Worm (Caenorhabditis elegans) whole organism, midembryonic: ENCODE data around the gene C26E6.1.
"Not testable (repeated sequence)": the region's sequence is repeated elsewhere in the genome, so short reads cannot be mapped to it uniquely, and the experiment has no call there.

Experiments used
- T22C8.4 ChIP-seq: fragments of 200-800 bp; sonication (Bioruptor generic); IDR thresholded peaks from 2 replicates; pipeline ENCODE4 v1.3.6; 2022; ENCODE audit warnings: missing genetic modification characterization, missing compliant biosample characterization
- cog-1 ChIP-seq: sonication (generic microtip); optimal IDR thresholded peaks from 2 replicates; lab custom pipeline; 2016; ENCODE audit warnings: missing genetic modification characterization, missing compliant biosample characterization
- flt-1 ChIP-seq: fragments of 200-800 bp; sonication (Bioruptor generic); IDR thresholded peaks from 2 replicates; pipeline ENCODE4 v1.3.6; 2022; ENCODE audit warnings: missing genetic modification characterization, missing compliant biosample characterization
- klf-2 ChIP-seq: fragments of 200-800 bp; sonication (Bioruptor generic); conservative IDR thresholded peaks from 2 replicates; pipeline ENCODE4 v1.3.6; 2022; ENCODE audit warnings: missing genetic modification reagents, missing genetic modification characterization, missing compliant biosample characterization
- med-1 ChIP-seq: sonication (generic microtip); optimal IDR thresholded peaks from 2 replicates; lab custom pipeline; 2017; ENCODE audit warnings: missing genetic modification characterization, mild to moderate bottlenecking, missing compliant biosample characterization, antibody characterized with exemption, missing genetic modification reagents; ENCODE audit not compliant: insufficient read depth
- ref-1 ChIP-seq: fragments of 200-800 bp; sonication (Bioruptor generic); conservative IDR thresholded peaks from 2 replicates; pipeline ENCODE4 v1.3.6; 2022; ENCODE audit warnings: missing genetic modification reagents, missing genetic modification characterization, missing compliant biosample characterization
- tab-1 ChIP-seq: fragments of 200-800 bp; sonication (Bioruptor generic); IDR thresholded peaks from 2 replicates; pipeline ENCODE4 v1.3.6; 2022; ENCODE audit warnings: missing genetic modification characterization, missing compliant biosample characterization
- ztf-23 ChIP-seq: fragments of 200-800 bp; sonication (Bioruptor generic); IDR thresholded peaks from 2 replicates; pipeline ENCODE4 v1.3.6; 2022; ENCODE audit warnings: missing genetic modification reagents, missing genetic modification characterization, missing compliant biosample characterization
- ztf-29 ChIP-seq: fragments of 200-800 bp; sonication (Bioruptor generic); IDR thresholded peaks from 2 replicates; pipeline ENCODE4 v1.3.6; 2022; ENCODE audit warnings: missing genetic modification reagents, missing genetic modification characterization, missing compliant biosample characterization

C26E6.1 gene

ce11 chrIII:4920221-4920620 lies 36.4 kb upstream of the C26E6.1 start, which contains the start of gene ula-1:
Gene ula-1, minus strand, starts transcription at chrIII:4920321.
- no peak for TF ChIP-seq ref-1 (GFP tag; lab: Robert Waterston, UW)
- TF ChIP-seq flt-1 (GFP tag; lab: Robert Waterston, UW): no peak
- no peak for TF ChIP-seq ztf-23 (GFP tag; lab: Robert Waterston, UW)
- no peak for TF ChIP-seq klf-2 (GFP tag; lab: Robert Waterston, UW)
- no peak for TF ChIP-seq tab-1 (GFP tag; lab: Robert Waterston, UW)
- no peak for TF ChIP-seq med-1
- no peak for TF ChIP-seq cog-1 (tag; lab: Kevin White, UChicago)
- TF ChIP-seq ztf-29 (GFP tag; lab: Robert Waterston, UW): no peak
- no peak for TF ChIP-seq T22C8.4 (GFP tag; lab: Robert Waterston, UW)

- not testable (repeated sequence) for TF ChIP-seq klf-2, tab-1, ztf-29 (GFP tag; lab: Robert Waterston, UW)
Observed at ce11 chrIII:4922020-4922419, 34.6 kb upstream of the C26E6.1 start, which contains the start of gene mmab-1. Gene mmab-1, minus strand, starts transcription at chrIII:4922114.

ce11 chrIII:4924134-4924533 lies 32.5 kb upstream of the C26E6.1 start:
- TF ChIP-seq cog-1 (tag; lab: Kevin White, UChicago): no peak
- no peak for TF ChIP-seq ref-1 (GFP tag; lab: Robert Waterston, UW)
- no peak for TF ChIP-seq med-1
- TF ChIP-seq klf-2 (GFP tag; lab: Robert Waterston, UW): no peak
- TF ChIP-seq ztf-23 (GFP tag; lab: Robert Waterston, UW): no peak
- no peak for TF ChIP-seq ztf-29 (GFP tag; lab: Robert Waterston, UW)
- no peak for TF ChIP-seq flt-1 (GFP tag; lab: Robert Waterston, UW)
- TF ChIP-seq tab-1 (GFP tag; lab: Robert Waterston, UW): no peak
- no peak for TF ChIP-seq T22C8.4 (GFP tag; lab: Robert Waterston, UW)

ce11 chrIII:4930154-4930679 lies 26.4 kb upstream of the C26E6.1 start, which contains the start of gene set-2:
Gene set-2, minus strand, starts transcription at chrIII:4930204.
- peak; percentile 48 for TF ChIP-seq cog-1 (tag; lab: Kevin White, UChicago)
- TF ChIP-seq ref-1 (GFP tag; lab: Robert Waterston, UW): no peak
- peak; percentile 56; the same call in 1 of the 2 replicates for TF ChIP-seq flt-1 (GFP tag; lab: Robert Waterston, UW)
- TF ChIP-seq ztf-23 (GFP tag; lab: Robert Waterston, UW): peak; percentile 60; the same call in 1 of the 2 replicates

ce11 chrIII:4932203-4932699 lies 24.4 kb upstream of the C26E6.1 start, which contains the start of the genes C26E6.12 and eri-9:
Gene C26E6.12, minus strand, starts transcription at chrIII:4932253.
Gene eri-9, plus strand, starts transcription at chrIII:4932450.
- TF ChIP-seq ztf-23 (GFP tag; lab: Robert Waterston, UW) (no peak), ref-1 (GFP tag; lab: Robert Waterston, UW) (no peak), klf-2 (GFP tag; lab: Robert Waterston, UW) (no peak), med-1 (no peak), cog-1 (tag; lab: Kevin White, UChicago) (no peak), T22C8.4 (GFP tag; lab: Robert Waterston, UW) (no peak), flt-1 (GFP tag; lab: Robert Waterston, UW) (no peak), tab-1 (GFP tag; lab: Robert Waterston, UW) (no peak), ztf-29 (GFP tag; lab: Robert Waterston, UW) (no peak)

- TF ChIP-seq med-1: no peak
- TF ChIP-seq cog-1 (tag; lab: Kevin White, UChicago): no peak
- TF ChIP-seq klf-2 (GFP tag; lab: Robert Waterston, UW): no peak
- no peak for TF ChIP-seq ref-1 (GFP tag; lab: Robert Waterston, UW)
- no peak for TF ChIP-seq ztf-29 (GFP tag; lab: Robert Waterston, UW)
- no peak for TF ChIP-seq flt-1 (GFP tag; lab: Robert Waterston, UW)
- no peak for TF ChIP-seq T22C8.4 (GFP tag; lab: Robert Waterston, UW)
- no peak for TF ChIP-seq tab-1 (GFP tag; lab: Robert Waterston, UW)
- TF ChIP-seq ztf-23 (GFP tag; lab: Robert Waterston, UW): no peak
Observed at ce11 chrIII:4934896-4935628, 21.6 kb upstream of the C26E6.1 start, which contains the start of gene mrps-18C. Gene mrps-18C, plus strand, starts transcription at chrIII:4935578.

ce11 chrIII:4937022-4937421 lies 19.6 kb upstream of the C26E6.1 start, which contains the start of gene fsn-1:
Gene fsn-1, plus strand, starts transcription at chrIII:4937322.
- no peak for TF ChIP-seq flt-1 (GFP tag; lab: Robert Waterston, UW)
- no peak for TF ChIP-seq ztf-29 (GFP tag; lab: Robert Waterston, UW)
- TF ChIP-seq ref-1 (GFP tag; lab: Robert Waterston, UW): no peak
- no peak for TF ChIP-seq cog-1 (tag; lab: Kevin White, UChicago)
- no peak for TF ChIP-seq T22C8.4 (GFP tag; lab: Robert Waterston, UW)
- TF ChIP-seq ztf-23 (GFP tag; lab: Robert Waterston, UW): no peak
- no peak for TF ChIP-seq tab-1 (GFP tag; lab: Robert Waterston, UW)
- no peak for TF ChIP-seq med-1
- TF ChIP-seq klf-2 (GFP tag; lab: Robert Waterston, UW): no peak

ce11 chrIII:4939267-4939666 lies 17.4 kb upstream of the C26E6.1 start, which contains the start of gene rpb-2:
Gene rpb-2, plus strand, starts transcription at chrIII:4939567.
- no peak for TF ChIP-seq cog-1 (tag; lab: Kevin White, UChicago)
- TF ChIP-seq flt-1 (GFP tag; lab: Robert Waterston, UW): no peak

ce11 chrIII:4944213-4944612 lies 12.5 kb upstream of the C26E6.1 start, which contains the start of gene ntl-9:
Gene ntl-9, plus strand, starts transcription at chrIII:4944513.
- TF ChIP-seq med-1: no peak
- TF ChIP-seq klf-2 (GFP tag; lab: Robert Waterston, UW): no peak
- no peak for TF ChIP-seq ref-1 (GFP tag; lab: Robert Waterston, UW)
- no peak for TF ChIP-seq cog-1 (tag; lab: Kevin White, UChicago)
- no peak for TF ChIP-seq ztf-29 (GFP tag; lab: Robert Waterston, UW)
- no peak for TF ChIP-seq ztf-23 (GFP tag; lab: Robert Waterston, UW)
- TF ChIP-seq tab-1 (GFP tag; lab: Robert Waterston, UW): no peak
- TF ChIP-seq flt-1 (GFP tag; lab: Robert Waterston, UW): no peak
- no peak for TF ChIP-seq T22C8.4 (GFP tag; lab: Robert Waterston, UW)
